Fruit fly (Drosophila melanogaster) whole organism, pupa: ENCODE results near the gene Dad1.

Experiments used
- CG12605 ChIP-seq: fragments of 200-800 bp; sonication (Bioruptor generic); IDR thresholded peaks from 2 replicates; pipeline ENCODE4 v1.3.6; 2022; ENCODE audit warnings: missing biosample characterization, missing genetic modification characterization
- CG14655 ChIP-seq: fragments of 200-800 bp; sonication (Bioruptor generic); optimal IDR thresholded peaks from 3 replicates; lab custom pipeline; 2017; ENCODE audit warnings: mild to moderate bottlenecking, missing biosample characterization, missing genetic modification reagents, missing genetic modification characterization
- CG15710 ChIP-seq: fragments of 200-800 bp; sonication (Bioruptor generic); optimal IDR thresholded peaks from 2 replicates; lab custom pipeline; 2018; ENCODE audit warnings: missing biosample characterization, mild to moderate bottlenecking, missing genetic modification characterization, moderate library complexity
- CG17806 ChIP-seq: fragments of 200-800 bp; sonication (Bioruptor generic); optimal IDR thresholded peaks from 2 replicates; lab custom pipeline; 2018; ENCODE audit warnings: missing biosample characterization, mild to moderate bottlenecking, missing genetic modification characterization, moderate library complexity
- CG32121 ChIP-seq: fragments of 200-800 bp; sonication (Bioruptor generic); IDR thresholded peaks from 2 replicates; pipeline ENCODE4 v1.3.6; 2022; ENCODE audit warnings: missing biosample characterization, missing genetic modification characterization
- CG34367 ChIP-seq: fragments of 200-800 bp; sonication (Bioruptor generic); optimal IDR thresholded peaks from 2 replicates; lab custom pipeline; 2018; ENCODE audit warnings: missing biosample characterization, mild to moderate bottlenecking, missing genetic modification characterization
- CG8301 ChIP-seq: fragments of 200-800 bp; sonication (Bioruptor generic); optimal IDR thresholded peaks from 2 replicates; lab custom pipeline; 2018; ENCODE audit warnings: missing biosample characterization, mild to moderate bottlenecking, missing genetic modification characterization
- EcR ChIP-seq: fragments of 200-800 bp; sonication (Bioruptor generic); optimal IDR thresholded peaks from 3 replicates; lab custom pipeline; 2019; ENCODE audit warnings: missing biosample characterization, missing genetic modification characterization, mild to moderate bottlenecking, moderate library complexity, missing genetic modification reagents
- Pif1A ChIP-seq: fragments of 200-800 bp; sonication (Bioruptor generic); optimal IDR thresholded peaks from 3 replicates; lab custom pipeline; 2016; ENCODE audit warnings: missing biosample characterization, missing genetic modification characterization
- Pif1B ChIP-seq: fragments of 200-800 bp; sonication (Bioruptor generic); optimal IDR thresholded peaks from 3 replicates; lab custom pipeline; 2016; ENCODE audit warnings: missing biosample characterization, missing genetic modification characterization
- Snoo ChIP-seq: fragments of 200-800 bp; sonication (Bioruptor generic); optimal IDR thresholded peaks from 3 replicates; lab custom pipeline; 2017; ENCODE audit warnings: missing biosample characterization, mild to moderate bottlenecking, missing genetic modification characterization, inconsistent platforms
- fd96Ca ChIP-seq: fragments of 200-800 bp; sonication (Bioruptor generic); IDR thresholded peaks from 3 replicates; pipeline ENCODE4 v1.3.6; 2022; ENCODE audit warnings: missing biosample characterization, missing genetic modification characterization
- rn ChIP-seq: fragments of 200-800 bp; sonication (Bioruptor generic); IDR thresholded peaks from 2 replicates; pipeline ENCODE4 v1.3.6; 2022; ENCODE audit warnings: missing biosample characterization, missing genetic modification characterization

dm6 chr2L:8365701-8366643, 18.0 kb downstream of the Dad1 start, which contains the start of gene Pp2A-29B:
- peak; percentile 13 for TF ChIP-seq CG15710 (tag; lab: Kevin White, UChicago)
- TF ChIP-seq CG32121 (GFP tag; lab: Robert Waterston, UW): no peak
- no peak for TF ChIP-seq CG12605
- no peak for TF ChIP-seq Snoo (tag; lab: Kevin White, UChicago)
- TF ChIP-seq CG34367 (tag; lab: Kevin White, UChicago): no peak
- TF ChIP-seq CG8301: no peak
- 0 out of 3 replicates have a peak, but pooled peaks have one; percentile 15 for TF ChIP-seq fd96Ca (GFP tag; lab: Robert Waterston, UW)
- TF ChIP-seq Pif1B (GFP tag; lab: Kevin White, UChicago): no peak
- TF ChIP-seq rn (GFP tag; lab: Robert Waterston, UW): no peak
- peak; percentile 4 for TF ChIP-seq Pif1A (GFP tag; lab: Kevin White, UChicago)
- no peak for TF ChIP-seq EcR (GFP tag; lab: Kevin White, UChicago)
- no peak for TF ChIP-seq CG14655 (GFP tag; lab: Kevin White, UChicago)
- no peak for TF ChIP-seq CG17806 (tag; lab: Kevin White, UChicago)
